Worm (Caenorhabditis elegans) whole organism, early embryonic: ENCODE data around the gene D2089.3.

Experiments
- B0310.2 ChIP-seq: sonication (generic microtip); optimal IDR thresholded peaks from 2 replicates; lab custom pipeline; 2016; ENCODE audit warnings: mild to moderate bottlenecking, missing genetic modification characterization, missing compliant biosample characterization
- aly-1 ChIP-seq: sonication (generic microtip); optimal IDR thresholded peaks from 2 replicates; lab custom pipeline; 2016; ENCODE audit warnings: missing genetic modification characterization, missing compliant biosample characterization
- ama-1 ChIP-seq: fragments of 150-350 bp; optimal IDR thresholded peaks from 2 replicates; lab custom pipeline; 2014
- ceh-36 ChIP-seq: sonication (generic microtip); optimal IDR thresholded peaks from 2 replicates; lab custom pipeline; 2016; ENCODE audit warnings: missing genetic modification characterization, inconsistent platforms, missing compliant biosample characterization
- flt-1 ChIP-seq: fragments of 200-800 bp; sonication (Bioruptor generic); IDR thresholded peaks from 2 replicates; pipeline ENCODE4 v1.3.6; 2022; ENCODE audit warnings: missing genetic modification characterization, missing compliant biosample characterization
- hmbx-1 ChIP-seq: sonication (generic microtip); optimal IDR thresholded peaks from 2 replicates; lab custom pipeline; 2016; ENCODE audit warnings: mild to moderate bottlenecking, missing genetic modification characterization, missing compliant biosample characterization

- TF ChIP-seq hmbx-1: no peak
- no peak for TF ChIP-seq aly-1
- TF ChIP-seq ceh-36: no peak
- no peak for TF ChIP-seq flt-1
- TF ChIP-seq ama-1 (lab: Kevin White, UChicago): no peak
- no peak for TF ChIP-seq B0310.2 (tag; lab: Kevin White, UChicago)
Observed at ce11 chrII:10693655-10694054, 28.7 kb upstream of the D2089.3 start, which contains the start of gene gbh-1.
